Worm (Caenorhabditis elegans) whole organism, L2 larva: Measurements from ENCODE around the gene atg-13.
A peak's percentile ranks its signal among the peaks of the same experiment; 100 is the strongest.

Experiments used
- C34F6.9 ChIP-seq: fragments of 150-350 bp; optimal IDR thresholded peaks from 2 replicates; lab custom pipeline; 2014; ENCODE audit warnings: missing biosample characterization, missing genetic modification characterization
- F13H6.1 ChIP-seq: sonication (generic microtip); optimal IDR thresholded peaks from 2 replicates; lab custom pipeline; 2016; ENCODE audit warnings: missing genetic modification characterization, missing compliant biosample characterization
- R02D3.7 ChIP-seq: fragments of 150-350 bp; optimal IDR thresholded peaks from 2 replicates; lab custom pipeline; 2014; ENCODE audit warnings: missing biosample characterization, missing genetic modification characterization
- Y55F3AM.14 ChIP-seq: fragments of 200-800 bp; sonication (Bioruptor generic); optimal IDR thresholded peaks from 2 replicates; lab custom pipeline; 2018; ENCODE audit warnings: mild to moderate bottlenecking, missing genetic modification characterization, missing compliant biosample characterization
- ZK546.5 ChIP-seq: sonication (generic microtip); optimal IDR thresholded peaks from 2 replicates; lab custom pipeline; 2017; ENCODE audit warnings: missing biosample characterization, missing genetic modification characterization
- alr-1 ChIP-seq: fragments of 150-350 bp; optimal IDR thresholded peaks from 2 replicates; lab custom pipeline; 2014; ENCODE audit warnings: missing biosample characterization, missing genetic modification characterization
- aly-2 ChIP-seq: fragments of 150-350 bp; optimal IDR thresholded peaks from 2 replicates; lab custom pipeline; 2014; ENCODE audit warnings: missing biosample characterization, missing genetic modification characterization
- ama-1 ChIP-seq: fragments of 150-350 bp; optimal IDR thresholded peaks from 2 replicates; lab custom pipeline; 2018; ENCODE audit warnings: inconsistent platforms
- blmp-1 ChIP-seq: sonication (generic microtip); optimal IDR thresholded peaks from 2 replicates; lab custom pipeline; 2017; ENCODE audit warnings: missing genetic modification characterization, mild to moderate bottlenecking, missing compliant biosample characterization, antibody characterized with exemption, moderate library complexity; ENCODE audit not compliant: insufficient read depth
- ceh-16 ChIP-seq: fragments of 150-350 bp; optimal IDR thresholded peaks from 2 replicates; lab custom pipeline; 2014; ENCODE audit warnings: missing biosample characterization, missing genetic modification characterization
- ceh-82 ChIP-seq: fragments of 150-350 bp; optimal IDR thresholded peaks from 2 replicates; lab custom pipeline; 2014; ENCODE audit warnings: missing biosample characterization, missing genetic modification characterization
- crh-2 ChIP-seq: sonication (generic microtip); optimal IDR thresholded peaks from 2 replicates; lab custom pipeline; 2017; ENCODE audit warnings: missing biosample characterization, missing genetic modification characterization
- dmd-4 ChIP-seq: sonication (generic microtip); optimal IDR thresholded peaks from 2 replicates; lab custom pipeline; 2017; ENCODE audit warnings: missing biosample characterization, missing genetic modification characterization
- egl-27 ChIP-seq: sonication (generic microtip); optimal IDR thresholded peaks from 3 replicates; lab custom pipeline; 2017; ENCODE audit warnings: missing biosample characterization, missing genetic modification reagents, missing genetic modification characterization
- elt-1 ChIP-seq: fragments of 150-350 bp; optimal IDR thresholded peaks from 2 replicates; lab custom pipeline; 2014; ENCODE audit warnings: missing biosample characterization, missing genetic modification characterization
- elt-3 ChIP-seq: sonication (generic microtip); optimal IDR thresholded peaks from 2 replicates; lab custom pipeline; 2017; ENCODE audit warnings: missing biosample characterization, missing genetic modification characterization
- fos-1 ChIP-seq: fragments of 150-350 bp; optimal IDR thresholded peaks from 2 replicates; lab custom pipeline; 2014; ENCODE audit warnings: missing biosample characterization, missing genetic modification characterization
- gmeb-1 ChIP-seq: fragments of 150-350 bp; optimal IDR thresholded peaks from 2 replicates; lab custom pipeline; 2014; ENCODE audit warnings: missing biosample characterization, missing genetic modification characterization
- lin-11 ChIP-seq: fragments of 150-350 bp; sonication (generic microtip); optimal IDR thresholded peaks from 2 replicates; lab custom pipeline; 2014; ENCODE audit warnings: missing biosample characterization, missing genetic modification characterization, inconsistent platforms, mixed read lengths
- lin-13 ChIP-seq: fragments of 150-350 bp; optimal IDR thresholded peaks from 2 replicates; lab custom pipeline; 2014; ENCODE audit warnings: missing biosample characterization, missing genetic modification reagents, missing genetic modification characterization
- lin-39 ChIP-seq: fragments of 150-350 bp; optimal IDR thresholded peaks from 2 replicates; lab custom pipeline; 2014; ENCODE audit warnings: missing biosample characterization, missing genetic modification reagents, missing genetic modification characterization
- lsy-2 ChIP-seq, 2 experiments: fragments of 150-350 bp in 1 of 2; sonication (generic microtip) in 1 of 2; optimal IDR thresholded peaks; 2 replicates each; lab custom pipeline; 2014 to 2017; ENCODE audit warnings: missing biosample characterization in 2 of 2, missing genetic modification characterization in 2 of 2
- mab-5 ChIP-seq: fragments of 150-350 bp; optimal IDR thresholded peaks from 2 replicates; lab custom pipeline; 2014; ENCODE audit warnings: missing biosample characterization, missing genetic modification characterization
- mbf-1 ChIP-seq: sonication (generic microtip); optimal IDR thresholded peaks from 2 replicates; lab custom pipeline; 2017; ENCODE audit warnings: missing biosample characterization, missing genetic modification characterization
- mdl-1 ChIP-seq, 2 experiments: fragments of 150-350 bp in 1 of 2; sonication (generic microtip) in 1 of 2; optimal IDR thresholded peaks; 2 replicates each; lab custom pipeline; 2017; ENCODE audit warnings: missing biosample characterization in 2 of 2, missing genetic modification characterization in 2 of 2
- nhr-10 ChIP-seq: sonication (generic microtip); optimal IDR thresholded peaks from 2 replicates; lab custom pipeline; 2017; ENCODE audit warnings: missing biosample characterization, missing genetic modification characterization
- nhr-11 ChIP-seq: fragments of 150-350 bp; optimal IDR thresholded peaks from 2 replicates; lab custom pipeline; 2014; ENCODE audit warnings: missing biosample characterization, missing genetic modification characterization
- nhr-12 ChIP-seq: fragments of 150-350 bp; optimal IDR thresholded peaks from 2 replicates; lab custom pipeline; 2014; ENCODE audit warnings: missing biosample characterization, missing genetic modification characterization
- nhr-129 ChIP-seq: fragments of 150-350 bp; optimal IDR thresholded peaks from 2 replicates; lab custom pipeline; 2014; ENCODE audit warnings: missing biosample characterization, missing genetic modification characterization
- nhr-21 ChIP-seq: fragments of 150-350 bp; optimal IDR thresholded peaks from 2 replicates; lab custom pipeline; 2014; ENCODE audit warnings: missing biosample characterization, missing genetic modification characterization
- nhr-23 ChIP-seq: fragments of 150-350 bp; optimal IDR thresholded peaks from 2 replicates; lab custom pipeline; 2014; ENCODE audit warnings: missing biosample characterization, missing genetic modification reagents, missing genetic modification characterization
- nhr-237 ChIP-seq: fragments of 150-350 bp; optimal IDR thresholded peaks from 2 replicates; lab custom pipeline; 2014; ENCODE audit warnings: missing biosample characterization, missing genetic modification characterization
- nhr-25 ChIP-seq: fragments of 150-350 bp; sonication (generic microtip); optimal IDR thresholded peaks from 3 replicates; lab custom pipeline; 2014; ENCODE audit warnings: missing biosample characterization, missing genetic modification characterization
- nhr-6 ChIP-seq: fragments of 150-350 bp; optimal IDR thresholded peaks from 2 replicates; lab custom pipeline; 2014; ENCODE audit warnings: missing biosample characterization, missing genetic modification characterization
- nhr-77 ChIP-seq: fragments of 150-350 bp; optimal IDR thresholded peaks from 2 replicates; lab custom pipeline; 2014; ENCODE audit warnings: missing biosample characterization, missing genetic modification characterization
- peb-1 ChIP-seq: fragments of 150-350 bp; optimal IDR thresholded peaks from 2 replicates; lab custom pipeline; 2014; ENCODE audit warnings: missing biosample characterization, missing genetic modification characterization
- sem-4 ChIP-seq: fragments of 150-350 bp; optimal IDR thresholded peaks from 2 replicates; lab custom pipeline; 2014; ENCODE audit warnings: missing biosample characterization, missing genetic modification reagents, missing genetic modification characterization
- skn-1 ChIP-seq: sonication (generic microtip); optimal IDR thresholded peaks from 2 replicates; lab custom pipeline; 2017; ENCODE audit warnings: missing biosample characterization, missing genetic modification characterization
- sma-3 ChIP-seq: sonication (generic microtip); optimal IDR thresholded peaks from 2 replicates; lab custom pipeline; 2016; ENCODE audit warnings: missing genetic modification reagents, missing genetic modification characterization, missing compliant biosample characterization
- sma-9 ChIP-seq, 2 experiments: fragments of 150-350 bp in 1 of 2; sonication (generic microtip) in 1 of 2; optimal IDR thresholded peaks; 2 replicates each; lab custom pipeline; 2014 to 2016; ENCODE audit warnings: missing genetic modification characterization in 2 of 2, mild to moderate bottlenecking in 1 of 2, missing biosample characterization in 1 of 2, missing compliant biosample characterization in 1 of 2, missing genetic modification reagents in 1 of 2, moderate library complexity in 1 of 2
- snpc-4 ChIP-seq: fragments of 150-350 bp; optimal IDR thresholded peaks from 2 replicates; lab custom pipeline; 2014; ENCODE audit warnings: missing biosample characterization, missing genetic modification characterization
- unc-39 ChIP-seq: fragments of 150-350 bp; optimal IDR thresholded peaks from 2 replicates; lab custom pipeline; 2014; ENCODE audit warnings: missing biosample characterization, missing genetic modification characterization
- unc-55 ChIP-seq: fragments of 150-350 bp; sonication (generic microtip); optimal IDR thresholded peaks from 3 replicates; lab custom pipeline; 2014; ENCODE audit warnings: missing biosample characterization, missing genetic modification reagents, missing genetic modification characterization
- unc-62 ChIP-seq: fragments of 150-350 bp; optimal IDR thresholded peaks from 2 replicates; lab custom pipeline; 2014; ENCODE audit warnings: missing biosample characterization, missing genetic modification reagents, missing genetic modification characterization
- zag-1 ChIP-seq: fragments of 150-350 bp; optimal IDR thresholded peaks from 2 replicates; lab custom pipeline; 2014; ENCODE audit warnings: missing biosample characterization, missing genetic modification characterization
- ztf-1 ChIP-seq: fragments of 200-800 bp; sonication (Bioruptor generic); conservative IDR thresholded peaks from 2 replicates; pipeline ENCODE4 v1.3.6; 2022; ENCODE audit warnings: missing genetic modification characterization, missing compliant biosample characterization
- ztf-11 ChIP-seq: sonication (generic microtip); optimal IDR thresholded peaks from 2 replicates; lab custom pipeline; 2017; ENCODE audit warnings: missing biosample characterization, missing genetic modification characterization
- ztf-4 ChIP-seq: fragments of 150-350 bp; optimal IDR thresholded peaks from 2 replicates; lab custom pipeline; 2014; ENCODE audit warnings: missing biosample characterization, missing genetic modification characterization

The atg-13 gene

DNA sequence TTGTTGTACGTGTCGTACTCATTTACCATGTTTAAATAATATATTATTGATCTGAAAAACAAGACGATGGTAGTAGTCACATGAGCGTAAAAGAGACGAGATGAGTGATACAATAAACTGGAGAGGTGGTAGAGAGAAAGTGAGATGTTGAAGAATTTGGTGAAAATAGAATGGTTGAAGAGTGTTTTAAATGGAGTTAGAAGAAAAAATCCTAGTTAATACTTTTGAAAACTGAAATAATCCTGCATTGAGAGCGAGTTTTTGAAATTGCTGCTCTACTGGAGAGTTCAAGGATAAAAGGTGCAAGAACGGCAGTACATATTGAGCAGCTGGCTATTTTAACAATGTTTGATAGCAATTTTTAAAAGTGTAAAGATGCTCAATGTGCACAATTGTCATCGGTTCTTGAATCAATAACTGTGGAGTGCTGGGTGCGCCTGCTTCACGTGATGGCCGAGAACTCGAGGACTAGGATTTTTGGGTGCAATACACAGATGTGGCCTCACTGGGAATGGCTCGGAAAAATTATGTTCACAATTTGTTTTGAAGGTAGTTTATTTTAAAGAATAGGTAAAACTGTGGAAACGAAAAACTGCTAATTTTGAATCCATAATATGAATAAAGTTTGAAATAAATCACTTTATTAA is at the start of gene atg-13:
atg-13 (minus strand) TSS at position 51 of the 647 bp plus-strand sequence.
- TF ChIP-seq mab-5 (tag; lab: Kevin White, UChicago), result no peak
- TF ChIP-seq mbf-1 (tag; lab: Kevin White, UChicago), result no peak
- TF ChIP-seq nhr-129 (tag; lab: Kevin White, UChicago), result peak; percentile 17
- peak in 1 of 2 experiments; percentile 34 for TF ChIP-seq lsy-2 (tag; optimal IDR thresholded peaks at IDR 0.05; lab: Kevin White, UChicago)
- no peak for TF ChIP-seq elt-1
- no peak for TF ChIP-seq lin-13 (GFP tag; lab: Kevin White, UChicago)
- peak; percentile 1 for TF ChIP-seq fos-1 (tag; lab: Kevin White, UChicago)
- TF ChIP-seq gmeb-1 (tag; lab: Kevin White, UChicago), result peak; percentile 8

ce11 chrIII:8202754-8203153 is 44.8 kb upstream of the atg-13 start, which contains the start of gene snb-5:
snb-5 (plus strand) TSS chrIII:8203054.
- TF ChIP-seq ztf-11 (tag; lab: Kevin White, UChicago), result no peak
- TF ChIP-seq egl-27 (tag; lab: Kevin White, UChicago), result no peak
- no peak for TF ChIP-seq blmp-1
- no peak for TF ChIP-seq elt-1

DNA sequence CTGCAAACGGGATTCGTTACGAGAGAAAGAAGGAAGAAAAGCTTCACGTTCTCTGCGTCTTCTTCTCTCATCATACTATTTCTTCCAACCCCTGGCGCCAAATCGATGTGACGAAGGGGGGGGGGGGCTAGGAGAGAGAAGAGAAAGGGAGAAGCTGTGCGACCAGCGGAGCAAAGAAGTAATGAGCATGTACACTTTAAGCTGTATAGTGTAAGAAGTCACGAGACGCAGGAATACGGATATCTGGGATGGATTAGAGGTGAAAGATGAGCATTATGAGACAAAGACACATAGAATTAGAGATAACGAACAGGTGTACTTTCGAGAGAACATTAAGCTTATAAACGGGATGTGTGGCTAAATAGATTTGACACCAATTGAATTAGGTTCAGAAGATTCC is 43.8 kb upstream of the atg-13 start:
- TF ChIP-seq nhr-11 (tag; lab: Kevin White, UChicago) (no peak), ceh-16 (tag; lab: Kevin White, UChicago) (no peak), skn-1 (tag; lab: Kevin White, UChicago) (no peak), zag-1 (tag; lab: Kevin White, UChicago) (peak; percentile 56), ama-1 (no peak), mdl-1 (tag; optimal IDR thresholded peaks at IDR 0.05; lab: Kevin White, UChicago) (no peak), snpc-4 (tag; lab: Kevin White, UChicago) (no peak), lin-11 (tag; lab: Kevin White, UChicago) (peak; percentile 30), mab-5 (tag; lab: Kevin White, UChicago) (peak; percentile 33), nhr-23 (tag; lab: Kevin White, UChicago) (no peak), alr-1 (tag; lab: Kevin White, UChicago) (no peak), aly-2 (tag; lab: Kevin White, UChicago) (no peak), nhr-6 (tag; lab: Kevin White, UChicago) (no peak), ztf-4 (tag; lab: Kevin White, UChicago) (no peak), ztf-1 (GFP tag; lab: Robert Waterston, UW) (no peak), sem-4 (tag; lab: Kevin White, UChicago) (peak; percentile 41), mbf-1 (tag; lab: Kevin White, UChicago) (no peak), unc-55 (GFP tag; lab: Kevin White, UChicago) (peak; percentile 83), nhr-25 (tag; lab: Kevin White, UChicago) (no peak), peb-1 (tag; lab: Kevin White, UChicago) (no peak), elt-3 (tag; lab: Kevin White, UChicago) (no peak), nhr-77 (tag; lab: Kevin White, UChicago) (no peak), blmp-1 (no peak), dmd-4 (tag; lab: Kevin White, UChicago) (no peak), F13H6.1 (tag; lab: Kevin White, UChicago) (peak; percentile 77), sma-3 (GFP tag; lab: Kevin White, UChicago) (no peak), sma-9 (GFP tag; optimal IDR thresholded peaks at IDR 0.05; lab: Kevin White, UChicago) (peak; percentile 41), sma-9 (tag; optimal IDR thresholded peaks at IDR 0.05; lab: Kevin White, UChicago) (no peak), nhr-21 (no peak), nhr-129 (tag; lab: Kevin White, UChicago) (peak; percentile 46), Y55F3AM.14 (GFP tag; lab: Kevin White, UChicago) (peak; percentile 43), ZK546.5 (no peak), C34F6.9 (tag; lab: Kevin White, UChicago) (peak; percentile 74), lin-39 (tag; lab: Kevin White, UChicago) (no peak), fos-1 (tag; lab: Kevin White, UChicago) (no peak), nhr-10 (no peak), gmeb-1 (tag; lab: Kevin White, UChicago) (no peak), ceh-82 (tag; lab: Kevin White, UChicago) (no peak), lsy-2 (tag; optimal IDR thresholded peaks at IDR 0.05; lab: Kevin White, UChicago) (peak in 1 of 2 experiments; percentile 68), elt-1 (no peak), R02D3.7 (tag; lab: Kevin White, UChicago) (no peak), unc-62 (GFP tag; lab: Kevin White, UChicago) (no peak), crh-2 (tag; lab: Kevin White, UChicago) (peak; percentile 49), ztf-11 (tag; lab: Kevin White, UChicago) (no peak), unc-39 (no peak), nhr-237 (tag; lab: Kevin White, UChicago) (no peak), egl-27 (tag; lab: Kevin White, UChicago) (no peak), nhr-12 (tag; lab: Kevin White, UChicago) (no peak), lin-13 (GFP tag; lab: Kevin White, UChicago) (peak; percentile 23)
